Worm (Caenorhabditis elegans): Measurements from ENCODE around the gene msp-79.

DNA sequence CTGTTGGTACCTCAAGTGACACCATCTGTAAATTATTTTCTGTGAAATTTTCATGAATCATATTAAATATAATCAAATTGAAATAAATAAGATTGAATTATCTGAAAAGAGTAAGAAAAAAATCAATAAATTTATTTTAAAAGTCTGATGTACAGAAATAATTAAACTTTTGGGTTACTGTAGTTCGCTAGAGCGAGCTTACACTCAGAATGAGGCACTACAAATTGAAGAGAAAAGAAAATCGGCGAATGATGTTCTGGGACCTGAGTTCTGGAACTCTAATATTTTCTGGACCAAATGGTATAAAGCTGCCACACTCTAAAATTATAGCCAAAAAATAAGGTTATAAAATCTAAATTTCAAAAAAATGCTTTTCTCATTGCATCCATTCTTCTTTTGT lies 33.0 kb downstream of the msp-79 start:
- TF ChIP-seq ama-1 (optimal IDR thresholded peaks at IDR 0.05), result no peak
- no peak for TF ChIP-seq R02D3.7 (tag; optimal IDR thresholded peaks at IDR 0.05)
- TF ChIP-seq nhr-76 (tag; optimal IDR thresholded peaks at IDR 0.05), result no peak
- TF ChIP-seq skn-1 (tag; optimal IDR thresholded peaks at IDR 0.05), result no peak
- TF ChIP-seq nhr-237 (tag; optimal IDR thresholded peaks at IDR 0.05), result no peak
- TF ChIP-seq jun-1 (tag; optimal IDR thresholded peaks at IDR 0.05), result no peak
- no peak for TF ChIP-seq ztf-11 (tag; optimal IDR thresholded peaks at IDR 0.05)
- no peak for TF ChIP-seq nhr-77 (tag; optimal IDR thresholded peaks at IDR 0.05)

Measured in whole organism, L3 larva.